Worm (Caenorhabditis elegans): ENCODE data around the gene B0495.9.

DNA sequence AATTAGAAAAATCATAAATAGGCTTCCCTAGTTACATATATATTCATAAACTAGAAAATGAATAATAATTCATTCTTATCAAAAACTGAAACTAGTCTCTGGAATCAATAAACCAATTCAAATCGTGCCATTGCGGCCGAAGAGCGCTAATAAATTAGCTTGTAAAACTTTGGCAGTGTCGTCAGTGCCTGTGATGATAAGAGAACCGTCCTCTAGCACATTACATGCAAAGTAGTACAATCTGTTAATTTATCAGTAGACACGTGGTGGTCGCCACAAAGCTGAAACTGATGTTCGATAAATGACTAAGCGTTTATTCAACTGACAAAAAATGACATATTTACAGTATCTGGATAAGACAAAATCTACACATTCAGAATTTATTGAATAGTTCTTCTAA lies 12.9 kb downstream of the B0495.9 start:
- TF ChIP-seq him-1 (tag; optimal IDR thresholded peaks at IDR 0.05) (no peak), W03F9.2 (tag; optimal IDR thresholded peaks at IDR 0.05) (no peak), dao-5 (tag; optimal IDR thresholded peaks at IDR 0.05) (no peak)
